Worm (Caenorhabditis elegans): ENCODE data around the gene C31B8.9.

DNA sequence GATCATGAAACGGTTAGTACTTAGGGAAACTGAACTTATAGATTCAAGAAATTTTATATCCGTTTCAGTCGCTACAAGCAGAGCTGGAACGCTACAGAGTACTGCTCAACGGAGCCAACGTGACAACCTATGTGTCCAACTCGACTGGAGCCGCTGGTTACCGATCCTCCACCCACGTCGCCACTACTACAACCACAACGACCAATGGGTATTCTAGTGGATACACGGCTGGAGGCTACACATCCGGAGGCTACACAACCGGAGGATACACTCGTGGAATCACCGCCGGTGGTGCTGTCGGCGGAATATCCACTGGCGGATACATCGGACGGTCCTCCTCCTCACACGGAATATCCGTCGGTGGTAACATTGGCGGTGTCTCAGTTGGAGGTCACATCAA lies 29.7 kb downstream of the C31B8.9 start:
- TF ChIP-seq dao-5 (tag; optimal IDR thresholded peaks at IDR 0.05) (no peak), him-1 (tag; optimal IDR thresholded peaks at IDR 0.05) (no peak), W03F9.2 (tag; optimal IDR thresholded peaks at IDR 0.05) (no peak)

All from whole organism, L4/young adult.